Worm (Caenorhabditis elegans) whole organism, L2 larva: ENCODE results near the gene sprr-1.
A peak's percentile ranks its signal among the peaks of the same experiment; 100 is the strongest.

Experiments used
- C34F6.9 ChIP-seq: fragments of 150-350 bp; optimal IDR thresholded peaks from 2 replicates; lab custom pipeline; 2014; ENCODE audit warnings: missing biosample characterization, missing genetic modification characterization
- F13H6.1 ChIP-seq: sonication (generic microtip); optimal IDR thresholded peaks from 2 replicates; lab custom pipeline; 2016; ENCODE audit warnings: missing genetic modification characterization, missing compliant biosample characterization
- Y55F3AM.14 ChIP-seq: fragments of 200-800 bp; sonication (Bioruptor generic); optimal IDR thresholded peaks from 2 replicates; lab custom pipeline; 2018; ENCODE audit warnings: mild to moderate bottlenecking, missing genetic modification characterization, missing compliant biosample characterization
- blmp-1 ChIP-seq: sonication (generic microtip); optimal IDR thresholded peaks from 2 replicates; lab custom pipeline; 2017; ENCODE audit warnings: missing genetic modification characterization, mild to moderate bottlenecking, missing compliant biosample characterization, antibody characterized with exemption, moderate library complexity; ENCODE audit not compliant: insufficient read depth
- ceh-16 ChIP-seq: fragments of 150-350 bp; optimal IDR thresholded peaks from 2 replicates; lab custom pipeline; 2014; ENCODE audit warnings: missing biosample characterization, missing genetic modification characterization
- crh-2 ChIP-seq: sonication (generic microtip); optimal IDR thresholded peaks from 2 replicates; lab custom pipeline; 2017; ENCODE audit warnings: missing biosample characterization, missing genetic modification characterization
- elt-3 ChIP-seq: sonication (generic microtip); optimal IDR thresholded peaks from 2 replicates; lab custom pipeline; 2017; ENCODE audit warnings: missing biosample characterization, missing genetic modification characterization
- lin-11 ChIP-seq: fragments of 150-350 bp; sonication (generic microtip); optimal IDR thresholded peaks from 2 replicates; lab custom pipeline; 2014; ENCODE audit warnings: missing biosample characterization, missing genetic modification characterization, inconsistent platforms, mixed read lengths
- lin-13 ChIP-seq: fragments of 150-350 bp; optimal IDR thresholded peaks from 2 replicates; lab custom pipeline; 2014; ENCODE audit warnings: missing biosample characterization, missing genetic modification reagents, missing genetic modification characterization
- lin-39 ChIP-seq: fragments of 150-350 bp; optimal IDR thresholded peaks from 2 replicates; lab custom pipeline; 2014; ENCODE audit warnings: missing biosample characterization, missing genetic modification reagents, missing genetic modification characterization
- nhr-10 ChIP-seq: sonication (generic microtip); optimal IDR thresholded peaks from 2 replicates; lab custom pipeline; 2017; ENCODE audit warnings: missing biosample characterization, missing genetic modification characterization
- nhr-12 ChIP-seq: fragments of 150-350 bp; optimal IDR thresholded peaks from 2 replicates; lab custom pipeline; 2014; ENCODE audit warnings: missing biosample characterization, missing genetic modification characterization
- nhr-129 ChIP-seq: fragments of 150-350 bp; optimal IDR thresholded peaks from 2 replicates; lab custom pipeline; 2014; ENCODE audit warnings: missing biosample characterization, missing genetic modification characterization
- nhr-23 ChIP-seq: fragments of 150-350 bp; optimal IDR thresholded peaks from 2 replicates; lab custom pipeline; 2014; ENCODE audit warnings: missing biosample characterization, missing genetic modification reagents, missing genetic modification characterization
- nhr-237 ChIP-seq: fragments of 150-350 bp; optimal IDR thresholded peaks from 2 replicates; lab custom pipeline; 2014; ENCODE audit warnings: missing biosample characterization, missing genetic modification characterization
- nhr-25 ChIP-seq: fragments of 150-350 bp; sonication (generic microtip); optimal IDR thresholded peaks from 3 replicates; lab custom pipeline; 2014; ENCODE audit warnings: missing biosample characterization, missing genetic modification characterization
- nhr-77 ChIP-seq: fragments of 150-350 bp; optimal IDR thresholded peaks from 2 replicates; lab custom pipeline; 2014; ENCODE audit warnings: missing biosample characterization, missing genetic modification characterization
- sem-4 ChIP-seq: fragments of 150-350 bp; optimal IDR thresholded peaks from 2 replicates; lab custom pipeline; 2014; ENCODE audit warnings: missing biosample characterization, missing genetic modification reagents, missing genetic modification characterization
- snpc-4 ChIP-seq: fragments of 150-350 bp; optimal IDR thresholded peaks from 2 replicates; lab custom pipeline; 2014; ENCODE audit warnings: missing biosample characterization, missing genetic modification characterization
- unc-62 ChIP-seq: fragments of 150-350 bp; optimal IDR thresholded peaks from 2 replicates; lab custom pipeline; 2014; ENCODE audit warnings: missing biosample characterization, missing genetic modification reagents, missing genetic modification characterization
- zag-1 ChIP-seq: fragments of 150-350 bp; optimal IDR thresholded peaks from 2 replicates; lab custom pipeline; 2014; ENCODE audit warnings: missing biosample characterization, missing genetic modification characterization
- ztf-1 ChIP-seq: fragments of 200-800 bp; sonication (Bioruptor generic); conservative IDR thresholded peaks from 2 replicates; pipeline ENCODE4 v1.3.6; 2022; ENCODE audit warnings: missing genetic modification characterization, missing compliant biosample characterization
- ztf-11 ChIP-seq: sonication (generic microtip); optimal IDR thresholded peaks from 2 replicates; lab custom pipeline; 2017; ENCODE audit warnings: missing biosample characterization, missing genetic modification characterization
- ztf-4 ChIP-seq: fragments of 150-350 bp; optimal IDR thresholded peaks from 2 replicates; lab custom pipeline; 2014; ENCODE audit warnings: missing biosample characterization, missing genetic modification characterization

Gene sprr-1

DNA sequence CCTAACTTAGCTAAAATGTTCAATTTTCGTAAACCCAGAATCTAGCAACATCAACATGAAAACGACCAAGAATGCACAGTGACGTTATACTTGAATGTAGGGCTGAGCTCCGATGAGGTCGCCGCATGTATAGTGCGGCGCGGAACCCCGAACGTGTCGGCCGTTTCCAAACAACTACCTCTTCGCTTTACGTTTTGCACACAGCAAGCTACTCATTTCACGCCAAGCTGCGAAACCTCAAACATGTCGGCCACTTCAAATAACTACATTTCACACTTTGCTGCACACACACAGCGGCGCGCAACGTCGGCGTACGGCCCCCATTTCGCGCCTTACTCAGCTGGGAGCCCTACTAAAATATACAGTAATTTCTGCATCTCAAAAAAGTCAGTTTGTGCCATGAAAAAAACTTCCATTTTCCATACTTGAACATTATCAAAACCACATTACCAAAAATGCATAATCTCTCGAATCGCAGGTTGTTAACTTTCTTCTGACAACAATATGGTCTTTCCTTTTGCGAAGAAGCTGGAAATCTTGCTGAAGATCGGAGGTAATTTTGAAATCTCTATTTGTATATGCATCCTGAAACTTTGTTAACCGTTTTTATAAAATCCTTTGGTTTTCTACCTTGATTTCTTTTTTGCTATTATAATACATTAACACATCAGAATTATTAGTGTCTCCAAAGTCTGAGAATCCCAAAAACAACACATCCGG lies 36.5 kb downstream of the sprr-1 start, which contains the start of gene H13N06.7:
Gene H13N06.7, plus strand, starts transcription at position 670 of the 720 bp plus-strand sequence.
- TF ChIP-seq Y55F3AM.14 (GFP tag; lab: Kevin White, UChicago) (no peak), nhr-10 (tag; lab: Kevin White, UChicago) (no peak), snpc-4 (no peak), unc-62 (no peak), nhr-237 (tag; lab: Kevin White, UChicago) (no peak), nhr-129 (no peak), lin-11 (no peak), ceh-16 (tag; lab: Kevin White, UChicago) (no peak), nhr-12 (tag; lab: Kevin White, UChicago) (no peak), elt-3 (tag; lab: Kevin White, UChicago) (no peak)

DNA sequence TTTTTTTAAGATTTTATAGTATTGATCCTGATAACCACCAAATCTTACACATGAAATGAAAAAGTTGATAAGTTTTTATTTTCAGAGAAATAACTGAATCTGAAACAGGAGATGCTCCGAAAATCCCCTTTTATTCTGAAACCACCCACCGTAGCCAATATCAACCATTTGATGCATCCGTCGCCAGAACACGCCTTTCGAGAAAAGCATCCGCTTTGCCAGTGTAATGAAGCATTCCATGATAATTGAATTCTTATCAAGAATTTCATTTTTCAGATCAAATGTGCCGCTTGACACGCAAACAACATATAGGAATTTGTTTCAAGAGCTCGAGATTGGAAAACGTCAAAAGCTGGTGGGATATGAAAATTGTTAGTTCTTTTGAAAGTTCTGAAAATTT lies 38.7 kb downstream of the sprr-1 start, which contains the start of gene tbh-1:
Gene tbh-1, minus strand, starts transcription at position 101 of the 400 bp plus-strand sequence.
- TF ChIP-seq ztf-11 (tag; lab: Kevin White, UChicago) (no peak), C34F6.9 (tag; lab: Kevin White, UChicago) (no peak), lin-39 (tag; lab: Kevin White, UChicago) (no peak), lin-13 (GFP tag; lab: Kevin White, UChicago) (no peak), ztf-4 (tag; lab: Kevin White, UChicago) (no peak), nhr-23 (no peak), ztf-1 (GFP tag; lab: Robert Waterston, UW) (no peak)

DNA sequence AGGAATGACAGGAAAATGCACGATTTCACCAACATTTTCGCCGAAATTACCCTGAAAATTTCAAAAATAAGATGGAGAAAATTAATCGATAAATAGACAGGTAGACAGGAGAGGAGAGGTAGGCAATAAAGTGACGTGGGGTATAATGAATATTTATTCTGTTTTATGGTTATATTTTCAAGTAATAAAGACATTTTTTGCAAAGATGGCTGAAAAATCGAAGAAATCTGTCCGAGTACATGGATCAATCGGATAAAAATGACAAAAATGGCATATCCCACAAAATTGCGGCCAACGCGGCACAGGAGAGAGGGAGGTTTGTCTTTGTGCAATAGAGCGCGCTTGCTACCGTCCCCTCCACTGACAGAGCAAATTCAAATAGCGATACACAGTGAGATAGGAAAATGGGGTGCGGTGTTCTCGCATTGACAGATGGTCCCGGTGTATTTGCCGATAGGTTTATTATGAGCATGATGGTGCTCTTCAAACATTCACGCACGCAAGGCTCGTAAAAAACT lies 41.8 kb downstream of the sprr-1 start, which contains the start of gene zipt-7.2:
Gene zipt-7.2, minus strand, starts transcription at position 51 of the 518 bp plus-strand sequence.
- TF ChIP-seq zag-1 (tag; lab: Kevin White, UChicago) (no peak), crh-2 (tag; lab: Kevin White, UChicago) (peak; percentile 10), nhr-129 (peak; percentile 20), C34F6.9 (tag; lab: Kevin White, UChicago) (peak; percentile 9)
- TF ChIP-seq, all 48 proteins: peak for 3

DNA sequence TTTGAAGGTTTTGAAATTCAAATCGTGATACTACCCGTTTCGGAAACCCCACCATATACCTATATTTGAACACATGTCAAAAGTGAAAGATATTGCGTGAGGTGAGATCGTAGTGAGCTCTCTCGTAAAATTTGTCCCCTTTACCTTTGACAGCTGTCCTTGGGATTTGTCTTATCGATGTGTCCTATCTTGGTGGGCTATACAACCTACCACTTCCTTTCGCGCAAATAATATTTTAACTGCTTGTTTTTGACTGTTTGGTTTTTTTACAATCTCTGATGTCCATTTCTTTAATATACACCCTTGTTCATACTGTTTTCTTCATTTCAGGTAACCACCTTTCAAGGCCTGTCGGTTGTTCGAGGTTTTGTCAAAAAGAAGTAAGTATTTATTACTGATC lies 43.6 kb downstream of the sprr-1 start, which contains the start of gene eat-20:
Gene eat-20, plus strand, starts transcription at position 331 of the 400 bp plus-strand sequence.
- TF ChIP-seq nhr-10 (tag; lab: Kevin White, UChicago) (no peak), sem-4 (tag; lab: Kevin White, UChicago) (no peak), ztf-4 (tag; lab: Kevin White, UChicago) (no peak)

DNA sequence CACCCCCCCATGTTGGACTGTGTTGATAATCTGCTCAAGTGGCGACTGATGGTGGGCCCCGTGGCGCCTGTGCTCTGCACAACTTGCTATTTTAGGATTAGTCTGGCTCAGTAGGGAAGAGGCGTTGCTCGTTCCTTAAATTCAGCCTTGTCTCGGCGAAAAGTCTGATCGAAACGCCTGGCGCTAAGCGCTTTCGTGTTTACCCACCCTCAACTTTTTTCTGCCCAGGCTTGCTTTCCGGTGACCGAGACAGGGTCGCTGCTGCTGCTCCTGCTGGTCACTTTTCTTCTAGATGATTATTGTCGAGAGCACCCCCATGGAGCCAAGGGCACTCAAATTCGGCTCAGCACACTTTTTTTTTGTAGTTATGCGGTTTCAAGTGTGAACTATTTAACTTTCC lies 48.4 kb downstream of the sprr-1 start:
- no peak for TF ChIP-seq blmp-1 (tag; lab: Kevin White, UChicago)
- no peak for TF ChIP-seq unc-62

DNA sequence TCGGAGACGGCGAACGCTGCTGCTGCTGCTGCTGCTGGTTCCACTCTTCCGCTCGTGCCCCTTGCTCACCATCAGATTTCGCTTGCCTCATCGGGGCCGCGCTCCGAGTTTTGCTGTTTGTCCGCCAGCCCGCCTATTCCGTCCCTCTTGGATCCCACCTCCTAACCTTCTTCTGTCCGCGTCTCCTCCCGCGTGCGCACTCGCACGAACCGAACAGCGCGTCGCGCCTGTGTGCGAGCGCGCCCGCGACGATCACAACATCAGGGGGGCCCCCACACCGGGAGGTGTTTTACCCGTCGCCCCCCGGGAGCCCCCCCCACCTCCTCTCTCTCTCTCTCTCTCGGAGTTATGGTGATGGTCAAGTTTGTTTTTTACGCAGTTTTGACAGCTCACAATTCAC lies 49.7 kb downstream of the sprr-1 start:
- TF ChIP-seq nhr-129 (no peak), F13H6.1 (tag; lab: Kevin White, UChicago) (no peak), ztf-11 (tag; lab: Kevin White, UChicago) (no peak), nhr-25 (tag; lab: Kevin White, UChicago) (no peak), zag-1 (tag; lab: Kevin White, UChicago) (no peak), nhr-77 (tag; lab: Kevin White, UChicago) (no peak)
